Worm (Caenorhabditis elegans): ENCODE measurements around the gene F45D11.7.

ce11 chrII:1040464-1040863, 46.1 kb downstream of the F45D11.7 start, which contains the start of gene fbxb-39:
- TF ChIP-seq ztf-23 (GFP tag; IDR thresholded peaks at IDR 0.05), result no peak
- TF ChIP-seq klf-2 (GFP tag; conservative IDR thresholded peaks at IDR 0.05), result no peak
- no peak for TF ChIP-seq ref-1 (GFP tag; conservative IDR thresholded peaks at IDR 0.05)
- no peak for TF ChIP-seq ztf-29 (GFP tag; IDR thresholded peaks at IDR 0.05)
- TF ChIP-seq tab-1 (GFP tag; IDR thresholded peaks at IDR 0.05), result no peak
- no peak for TF ChIP-seq flt-1 (GFP tag; IDR thresholded peaks at IDR 0.05)
- TF ChIP-seq med-1 (GFP tag; optimal IDR thresholded peaks at IDR 0.05; ENCODE audit: insufficient read depth), result no peak
- TF ChIP-seq T22C8.4 (GFP tag; IDR thresholded peaks at IDR 0.05), result no peak
